Fruit fly (Drosophila melanogaster) whole organism, embryonic: ENCODE data around the gene CG7653.

Experiments
- Atf3 ChIP-seq: fragments of 200-800 bp; sonication (Bioruptor generic); optimal IDR thresholded peaks from 3 replicates; lab custom pipeline; 2016; ENCODE audit warnings: missing biosample characterization, missing genetic modification characterization
- Atf6 ChIP-seq: fragments of 200-800 bp; sonication (Bioruptor generic); IDR thresholded peaks from 2 replicates; pipeline ENCODE4 v1.3.6; 2022; ENCODE audit warnings: missing biosample characterization, missing genetic modification characterization
- BtbVII ChIP-seq: fragments of 200-800 bp; sonication (Bioruptor generic); optimal IDR thresholded peaks from 3 replicates; lab custom pipeline; 2017; ENCODE audit warnings: missing biosample characterization, mild to moderate bottlenecking, missing genetic modification characterization
- Bteb2 ChIP-seq: fragments of 200-800 bp; sonication (Bioruptor generic); optimal IDR thresholded peaks from 2 replicates; lab custom pipeline; 2016; ENCODE audit warnings: missing biosample characterization, missing genetic modification characterization
- C15 ChIP-seq: fragments of 200-800 bp; sonication (Bioruptor generic); IDR thresholded peaks from 3 replicates; pipeline ENCODE4 v1.3.6; 2022; ENCODE audit warnings: missing biosample characterization, missing genetic modification characterization
- CG12104 ChIP-seq: fragments of 200-800 bp; sonication (Bioruptor generic); optimal IDR thresholded peaks from 3 replicates; lab custom pipeline; 2016; ENCODE audit warnings: missing biosample characterization, missing genetic modification characterization
- CG13123 ChIP-seq: fragments of 200-800 bp; sonication (Bioruptor generic); optimal IDR thresholded peaks from 2 replicates; lab custom pipeline; 2016; ENCODE audit warnings: missing biosample characterization, missing genetic modification characterization
- CG13424 ChIP-seq: fragments of 200-800 bp; sonication (Bioruptor generic); optimal IDR thresholded peaks from 2 replicates; lab custom pipeline; 2019; ENCODE audit warnings: missing biosample characterization, mild to moderate bottlenecking, missing genetic modification characterization, moderate library complexity
- CG13624 ChIP-seq: fragments of 200-800 bp; sonication (Bioruptor generic); optimal IDR thresholded peaks from 2 replicates; lab custom pipeline; 2016; ENCODE audit warnings: missing biosample characterization, missing genetic modification characterization
- CG14667 ChIP-seq: fragments of 200-800 bp; sonication (Bioruptor generic); IDR thresholded peaks from 2 replicates; pipeline ENCODE4 v1.3.6; 2022; ENCODE audit warnings: missing biosample characterization, missing genetic modification characterization
- CG17186 ChIP-seq: fragments of 200-800 bp; sonication (Bioruptor generic); optimal IDR thresholded peaks from 3 replicates; lab custom pipeline; 2017; ENCODE audit warnings: missing biosample characterization, missing genetic modification reagents, missing genetic modification characterization
- CG18011 ChIP-seq: fragments of 200-800 bp; sonication (Bioruptor generic); optimal IDR thresholded peaks from 2 replicates; lab custom pipeline; 2017; ENCODE audit warnings: missing biosample characterization, missing genetic modification characterization, mild to moderate bottlenecking, moderate library complexity, missing genotype
- CG1832 ChIP-seq: fragments of 200-800 bp; sonication (Bioruptor generic); optimal IDR thresholded peaks from 2 replicates; lab custom pipeline; 2017; ENCODE audit warnings: missing biosample characterization, mild to moderate bottlenecking, missing genetic modification characterization, inconsistent platforms
- CG18476 ChIP-seq: fragments of 200-800 bp; sonication (Bioruptor generic); optimal IDR thresholded peaks from 2 replicates; lab custom pipeline; 2016; ENCODE audit warnings: missing biosample characterization, mild to moderate bottlenecking, missing genetic modification characterization
- CG32772 ChIP-seq: fragments of 200-800 bp; sonication (Bioruptor generic); IDR thresholded peaks from 2 replicates; pipeline ENCODE4 v1.3.6; 2022; ENCODE audit warnings: missing biosample characterization, missing genetic modification characterization
- CG3407 ChIP-seq: fragments of 200-800 bp; sonication (Bioruptor generic); optimal IDR thresholded peaks from 2 replicates; lab custom pipeline; 2018; ENCODE audit warnings: missing biosample characterization, mild to moderate bottlenecking, missing genetic modification characterization
- CG43689 ChIP-seq: fragments of 200-800 bp; sonication (Bioruptor generic); IDR thresholded peaks from 2 replicates; pipeline ENCODE4 v1.3.6; 2022; ENCODE audit warnings: missing biosample characterization, missing genetic modification characterization
- CG5953 ChIP-seq: fragments of 200-800 bp; sonication (Bioruptor generic); IDR thresholded peaks from 2 replicates; pipeline ENCODE4 v1.3.6; 2022; ENCODE audit warnings: missing biosample characterization, missing genetic modification characterization
- CG7372 ChIP-seq: fragments of 200-800 bp; sonication (Bioruptor generic); IDR thresholded peaks from 2 replicates; pipeline ENCODE4 v1.3.6; 2022; ENCODE audit warnings: missing biosample characterization, missing genetic modification characterization
- CG7556 ChIP-seq: fragments of 200-800 bp; sonication (Bioruptor generic); optimal IDR thresholded peaks from 2 replicates; lab custom pipeline; 2017; ENCODE audit warnings: missing biosample characterization, mild to moderate bottlenecking, missing genetic modification characterization
- CG9437 ChIP-seq: fragments of 200-800 bp; sonication (Bioruptor generic); optimal IDR thresholded peaks from 2 replicates; lab custom pipeline; 2018; ENCODE audit warnings: missing biosample characterization, mild to moderate bottlenecking, missing genetic modification characterization
- Deaf1 ChIP-seq: fragments of 200-800 bp; optimal IDR thresholded peaks from 3 replicates; lab custom pipeline; 2019; ENCODE audit warnings: missing biosample characterization, mild to moderate bottlenecking, missing genetic modification characterization, moderate library complexity
- Dip3 ChIP-seq: fragments of 200-800 bp; sonication (Bioruptor generic); optimal IDR thresholded peaks from 3 replicates; lab custom pipeline; 2016; ENCODE audit warnings: missing biosample characterization, missing genetic modification characterization
- ERR ChIP-seq: fragments of 200-800 bp; sonication (Bioruptor generic); optimal IDR thresholded peaks from 2 replicates; lab custom pipeline; 2016; ENCODE audit warnings: missing biosample characterization, missing genetic modification characterization
- Elba2 ChIP-seq: fragments of 200-800 bp; sonication (Bioruptor generic); optimal IDR thresholded peaks from 3 replicates; lab custom pipeline; 2016; ENCODE audit warnings: missing biosample characterization, missing genetic modification characterization
- Ets65A ChIP-seq: fragments of 200-800 bp; sonication (Bioruptor generic); peaks from one replicate; lab custom pipeline; 2016; ENCODE audit warnings: missing biosample characterization, missing genetic modification characterization
- Fer3 ChIP-seq: fragments of 200-800 bp; sonication (Bioruptor generic); optimal IDR thresholded peaks from 2 replicates; lab custom pipeline; 2018; ENCODE audit warnings: missing biosample characterization, mild to moderate bottlenecking, missing genetic modification characterization, moderate library complexity
- GATAe ChIP-seq: fragments of 200-800 bp; sonication (Bioruptor generic); conservative IDR thresholded peaks from 2 replicates; pipeline ENCODE4 v1.3.6; 2022; ENCODE audit warnings: missing biosample characterization, missing genetic modification characterization
- Hmr ChIP-seq: fragments of 200-800 bp; sonication (Bioruptor generic); optimal IDR thresholded peaks from 3 replicates; lab custom pipeline; 2017; ENCODE audit warnings: mild to moderate bottlenecking, missing biosample characterization, missing genetic modification reagents, missing genetic modification characterization
- Jarid2 ChIP-seq: fragments of 200-800 bp; sonication (Bioruptor generic); optimal IDR thresholded peaks from 3 replicates; lab custom pipeline; 2017; ENCODE audit warnings: mild to moderate bottlenecking, missing biosample characterization, missing genetic modification reagents, missing genetic modification characterization
- Myb ChIP-seq: fragments of 200-800 bp; sonication (Bioruptor generic); optimal IDR thresholded peaks from 2 replicates; lab custom pipeline; 2016; ENCODE audit warnings: missing biosample characterization, missing genetic modification characterization
- Rx ChIP-seq: fragments of 200-800 bp; sonication (Bioruptor generic); IDR thresholded peaks from 2 replicates; pipeline ENCODE4 v1.3.6; 2022; ENCODE audit warnings: missing biosample characterization, missing genetic modification characterization
- Sry-β ChIP-seq: fragments of 200-800 bp; sonication (Bioruptor generic); optimal IDR thresholded peaks from 2 replicates; lab custom pipeline; 2018; ENCODE audit warnings: missing biosample characterization, mild to moderate bottlenecking, missing genetic modification characterization, moderate library complexity
- Ssrp ChIP-seq: fragments of 200-800 bp; sonication (Bioruptor generic); optimal IDR thresholded peaks from 2 replicates; lab custom pipeline; 2018; ENCODE audit warnings: missing biosample characterization, mild to moderate bottlenecking, missing genetic modification characterization, moderate library complexity
- Trl ChIP-seq, 3 experiments: fragments of >200 bp in 2 of 3; fragments of 200-800 bp in 1 of 3; sonication (Bioruptor generic) in 1 of 3; optimal IDR thresholded peaks; 2 replicates in 1 of 3; 3 replicates in 2 of 3; lab custom pipeline; 2016 to 2017; ENCODE audit warnings: missing biosample characterization in 1 of 3, missing genetic modification characterization in 1 of 3
- ara ChIP-seq: fragments of 200-800 bp; sonication (Bioruptor generic); IDR thresholded peaks from 2 replicates; pipeline ENCODE4 v1.3.6; 2022; ENCODE audit warnings: missing biosample characterization, missing genetic modification characterization
- br ChIP-seq: fragments of >200 bp; optimal IDR thresholded peaks from 2 replicates; lab custom pipeline; 2017
- chif ChIP-seq, 2 experiments: fragments of 200-800 bp; sonication (Bioruptor generic); optimal IDR thresholded peaks; 3 replicates each; lab custom pipeline; 2016; ENCODE audit warnings: missing biosample characterization in 2 of 2, missing genetic modification characterization in 2 of 2
- exex ChIP-seq: fragments of 200-800 bp; sonication (Bioruptor generic); optimal IDR thresholded peaks from 4 replicates; lab custom pipeline; 2018; ENCODE audit warnings: missing biosample characterization, mild to moderate bottlenecking, missing genetic modification characterization, moderate library complexity
- fd102C ChIP-seq: fragments of 200-800 bp; sonication (Bioruptor generic); optimal IDR thresholded peaks from 2 replicates; lab custom pipeline; 2018; ENCODE audit warnings: missing biosample characterization, mild to moderate bottlenecking, missing genetic modification characterization, moderate library complexity
- lov ChIP-seq, 2 experiments: fragments of 200-800 bp in 1 of 2; fragments of >200 bp in 1 of 2; sonication (Bioruptor generic) in 1 of 2; IDR thresholded peaks in 1 of 2; optimal IDR thresholded peaks in 1 of 2; 2 replicates in 1 of 2; 3 replicates in 1 of 2; pipeline versions ENCODE4 v1.3.6 to Lab custom; 2017 to 2022; ENCODE audit warnings: missing biosample characterization in 1 of 2, missing genetic modification characterization in 1 of 2
- otp ChIP-seq: fragments of 200-800 bp; sonication (Bioruptor generic); IDR thresholded peaks from 3 replicates; pipeline ENCODE4, ENCODE4 v1.3.6; 2022; ENCODE audit warnings: missing biosample characterization, missing genetic modification characterization
- pros ChIP-seq: fragments of 200-800 bp; sonication (Bioruptor generic); optimal IDR thresholded peaks from 3 replicates; lab custom pipeline; 2019; ENCODE audit warnings: missing biosample characterization, mild to moderate bottlenecking, missing genetic modification characterization, moderate library complexity
- psq ChIP-seq: fragments of 200-800 bp; sonication (Bioruptor generic); optimal IDR thresholded peaks from 2 replicates; lab custom pipeline; 2017; ENCODE audit warnings: missing biosample characterization, missing genetic modification characterization
- ranshi ChIP-seq: fragments of 200-800 bp; sonication (Bioruptor generic); IDR thresholded peaks from 2 replicates; pipeline ENCODE4 v1.3.6; 2022; ENCODE audit warnings: missing biosample characterization, missing genetic modification characterization
- tap ChIP-seq: fragments of 200-800 bp; optimal IDR thresholded peaks from 3 replicates; lab custom pipeline; 2019; ENCODE audit warnings: missing biosample characterization, mild to moderate bottlenecking, missing genetic modification characterization, moderate library complexity

The CG7653 gene

DNA sequence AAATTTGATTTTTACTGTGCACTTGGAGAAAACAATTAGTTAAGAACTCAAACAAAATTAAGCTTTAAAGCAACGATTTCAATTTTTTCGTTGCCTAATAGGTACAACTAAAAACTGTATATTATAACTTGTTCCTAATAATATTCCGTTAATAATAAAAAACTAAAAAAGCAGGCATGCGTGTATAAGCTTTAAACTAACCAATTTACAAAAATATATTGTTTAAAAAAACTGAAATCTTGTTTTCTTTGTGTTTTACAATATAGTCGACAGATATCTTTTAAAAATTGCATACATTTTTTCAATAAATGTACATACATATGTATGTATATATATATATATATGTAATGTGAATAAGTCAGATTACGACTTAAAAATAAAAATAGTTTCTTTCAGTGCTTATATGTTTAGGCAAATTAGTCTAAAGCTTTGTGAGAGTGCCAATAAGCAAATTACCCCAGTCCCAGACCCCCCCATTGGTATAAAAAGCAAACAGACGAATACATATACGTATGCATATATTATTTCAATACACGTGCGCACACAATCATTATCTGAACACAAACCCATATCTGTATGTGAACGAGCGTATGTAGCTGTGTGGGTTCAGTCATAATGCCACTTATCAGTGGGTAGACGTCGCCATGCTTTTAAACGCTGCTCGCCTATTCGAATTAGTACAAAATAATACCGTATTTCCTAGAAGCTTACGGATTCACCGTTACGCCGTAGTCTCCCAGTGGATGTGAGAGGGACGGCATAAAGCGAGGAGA lies 33.1 kb upstream of the CG7653 start (continued):
- TF ChIP-seq CG14667 (GFP tag; lab: Robert Waterston, UW) (peak; percentile 45; the same call in 1 of the 2 replicates), Hmr (GFP tag; lab: Kevin White, UChicago) (peak; percentile 57), ERR (GFP tag; lab: Kevin White, UChicago) (peak; percentile 40), lov (optimal IDR thresholded peaks at IDR 0.05; lab: Kevin White, UChicago) (no peak), lov (GFP tag; IDR thresholded peaks at IDR 0.05; lab: Robert Waterston, UW) (no peak), GATAe (GFP tag; lab: Robert Waterston, UW) (peak; percentile 67), fd102C (GFP tag; lab: Kevin White, UChicago) (no peak), CG18476 (GFP tag; lab: Kevin White, UChicago) (peak; percentile 7), CG5953 (no peak), CG9437 (GFP tag; lab: Kevin White, UChicago) (peak; percentile 88), Fer3 (peak; percentile 51), Bteb2 (GFP tag; lab: Kevin White, UChicago) (no peak), tap (peak; percentile 67), exex (peak; percentile 71), br (lab: Kevin White, UChicago) (no peak), CG13123 (GFP tag; lab: Kevin White, UChicago) (no peak), Sry-β (GFP tag; lab: Kevin White, UChicago) (peak; percentile 2), CG7556 (GFP tag; lab: Kevin White, UChicago) (peak; percentile 87), CG32772 (GFP tag; lab: Robert Waterston, UW) (0 out of 2 replicates have a peak, but pooled peaks have one; percentile 25), CG18011 (GFP tag; lab: Kevin White, UChicago) (no peak)

DNA sequence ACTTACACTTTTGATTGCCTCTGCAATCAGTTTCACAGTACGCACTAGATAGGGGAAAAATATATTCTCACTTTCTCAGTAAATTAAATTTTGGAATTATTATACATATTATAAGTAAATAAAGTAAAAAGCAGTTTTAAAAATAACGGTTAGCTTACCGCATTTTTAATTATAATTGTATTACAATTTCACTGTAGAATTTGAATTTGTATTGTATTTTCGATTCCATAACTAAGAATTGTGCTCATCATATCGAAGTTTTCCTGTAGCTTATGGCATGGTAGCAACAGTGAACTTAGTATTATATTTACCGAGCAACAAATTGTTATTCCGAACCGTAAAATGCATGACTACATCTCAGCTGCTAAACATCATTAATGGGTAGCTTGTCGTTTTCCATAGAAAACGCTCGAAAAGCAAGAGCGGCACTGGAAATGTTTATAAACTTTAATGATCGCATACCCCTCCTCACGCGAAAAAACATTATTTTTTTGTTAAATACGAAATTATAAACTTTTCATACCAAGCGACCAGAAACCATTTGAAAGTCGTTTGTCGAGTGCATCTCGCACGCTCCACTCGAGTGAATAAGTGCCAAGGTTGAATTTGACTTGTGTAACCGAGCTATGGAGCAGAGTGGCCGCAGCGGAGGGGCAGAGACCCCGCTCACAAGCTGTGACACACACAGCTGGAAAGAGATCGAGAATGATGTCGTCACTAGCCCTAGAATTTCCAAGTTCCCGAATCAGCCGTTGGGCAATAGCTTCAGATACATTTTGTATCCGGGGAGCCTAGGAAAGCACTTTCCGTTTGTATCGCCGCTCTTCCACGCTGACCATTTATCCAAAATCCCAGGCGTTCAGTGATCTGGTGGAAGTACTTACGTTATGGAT lies 32.3 kb upstream of the CG7653 start:
- TF ChIP-seq ranshi (GFP tag; lab: Robert Waterston, UW) (peak; percentile 89), Deaf1 (tag; lab: Kevin White, UChicago) (peak; percentile 75), Ssrp (peak; percentile 99), CG12104 (GFP tag; lab: Kevin White, UChicago) (peak; percentile 88), chif (GFP tag; optimal IDR thresholded peaks at IDR 0.05; lab: Kevin White, UChicago) (peak in 1 of 2 experiments; percentile 70), Rx (peak; percentile 71; the same call in 1 of the 2 replicates), ara (GFP tag; lab: Robert Waterston, UW) (peak; percentile 83), Jarid2 (GFP tag; lab: Kevin White, UChicago) (peak; percentile 67), Myb (no peak), Atf6 (GFP tag; lab: Robert Waterston, UW) (peak; percentile 92), CG13424 (tag; lab: Kevin White, UChicago) (peak; percentile 96), CG7372 (peak; percentile 91), CG17186 (GFP tag; lab: Kevin White, UChicago) (peak; percentile 33), BtbVII (GFP tag; lab: Kevin White, UChicago) (peak; percentile 87), Atf3 (GFP tag; lab: Kevin White, UChicago) (no peak), CG3407 (GFP tag; lab: Kevin White, UChicago) (peak; percentile 85), Dip3 (GFP tag; lab: Kevin White, UChicago) (peak; percentile 23), CG1832 (GFP tag; lab: Kevin White, UChicago) (no peak), psq (peak; percentile 42), pros (GFP tag; lab: Kevin White, UChicago) (peak; percentile 11), otp (GFP tag; lab: Robert Waterston, UW) (0 out of 3 replicates have a peak, but pooled peaks have one; percentile 10), Elba2 (GFP tag; lab: Kevin White, UChicago) (no peak), CG43689 (GFP tag; lab: Robert Waterston, UW) (peak; percentile 71), CG13624 (GFP tag; lab: Kevin White, UChicago) (no peak), Trl (optimal IDR thresholded peaks at IDR 0.05; lab: Kevin White, UChicago) (peak in 1 of 2 experiments; percentile 50), Trl (GFP tag; optimal IDR thresholded peaks at IDR 0.05; lab: Kevin White, UChicago) (peak; percentile 26), C15 (GFP tag; lab: Robert Waterston, UW) (peak; percentile 61; the same call in 1 of the 3 replicates), Ets65A (GFP tag; lab: Kevin White, UChicago) (no peak)
